Fruit fly (Drosophila melanogaster): ENCODE results near the gene yellow-k.

The yellow-k gene

DNA sequence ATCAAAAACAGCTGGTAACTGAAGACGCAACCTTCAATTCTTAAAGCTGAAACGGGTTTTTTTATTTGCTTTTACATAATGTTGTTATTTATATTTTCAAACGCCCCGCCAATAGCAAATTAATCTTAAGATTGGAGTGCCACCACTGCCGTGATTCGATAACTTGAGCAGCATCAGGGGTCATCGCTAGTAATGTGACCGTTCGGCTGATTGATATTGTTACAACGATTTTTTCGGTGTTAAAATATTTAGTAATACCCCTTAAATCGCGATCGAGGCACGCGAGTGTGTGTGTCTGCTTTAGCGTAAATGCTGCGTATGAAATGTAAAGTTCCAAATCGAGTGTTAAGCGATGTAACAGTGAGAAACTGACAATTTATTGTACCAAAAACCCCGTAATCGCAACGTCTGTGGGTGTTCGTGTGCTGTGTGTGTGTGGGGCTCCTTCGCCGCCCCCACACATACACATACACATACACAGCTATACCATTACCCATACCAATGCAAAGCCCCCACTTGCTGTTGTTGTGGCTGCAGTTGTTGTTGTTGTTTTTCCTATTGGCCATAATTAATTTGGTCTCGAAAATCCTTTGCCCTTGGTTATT is 45.5 kb downstream of the yellow-k start, which contains the start of gene dop (continued):
- TF ChIP-seq CG13287 (GFP tag; IDR thresholded peaks at IDR 0.05; ENCODE audit: partially characterized antibody): peak; percentile 73
- TF ChIP-seq CG2116 (GFP tag; optimal IDR thresholded peaks at IDR 0.05): peak; percentile 81
- peak; percentile 55; the same call in 1 of the 2 replicates for TF ChIP-seq ato (GFP tag; IDR thresholded peaks at IDR 0.05; ENCODE audit: partially characterized antibody)
- peak; percentile 89 for TF ChIP-seq Med (GFP tag)
- peak; percentile 29 for TF ChIP-seq Antp (GFP tag; optimal IDR thresholded peaks at IDR 0.05)
- TF ChIP-seq Mes4 (GFP tag; optimal IDR thresholded peaks at IDR 0.05): no peak
- TF ChIP-seq CG16813 (GFP tag; IDR thresholded peaks at IDR 0.05; ENCODE audit: partially characterized antibody): peak; percentile 66
- peak; percentile 61 for TF ChIP-seq gro (GFP tag; optimal IDR thresholded peaks at IDR 0.05)

DNA sequence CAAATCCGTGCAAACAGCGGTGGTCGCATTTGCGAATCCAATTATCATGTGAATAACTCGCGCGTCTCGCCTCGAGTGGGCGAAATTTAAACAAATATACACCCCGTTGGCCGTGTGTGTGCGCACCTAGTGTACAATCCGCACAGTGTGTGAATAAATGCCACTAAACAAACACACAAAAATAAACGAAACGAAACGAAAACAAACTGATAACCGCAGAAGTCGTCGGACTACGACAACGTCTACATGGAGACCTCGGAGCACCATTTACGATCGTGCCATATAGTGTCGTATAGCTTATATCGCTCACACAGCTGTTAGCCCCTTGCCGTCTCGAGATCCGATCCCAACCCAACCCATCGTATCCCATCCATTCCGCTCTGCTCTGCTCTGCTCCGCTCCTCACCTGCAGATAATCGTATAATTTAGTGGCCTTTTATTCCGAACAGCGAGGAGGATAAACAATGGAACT is 46.1 kb downstream of the yellow-k start:
- TF ChIP-seq CG7928 (GFP tag; optimal IDR thresholded peaks at IDR 0.05): peak; percentile 57
- TF ChIP-seq al (GFP tag; IDR thresholded peaks at IDR 0.05): no peak
- TF ChIP-seq sens-2 (GFP tag; IDR thresholded peaks at IDR 0.05): no peak
- TF ChIP-seq MBD-R2 (GFP tag; IDR thresholded peaks at IDR 0.05): peak; percentile 30; the same call in 1 of the 2 replicates
- no peak for TF ChIP-seq CG18764 (GFP tag; optimal IDR thresholded peaks at IDR 0.05)
- no peak for TF ChIP-seq ssp (GFP tag; IDR thresholded peaks at IDR 0.05)
- TF ChIP-seq psq (GFP tag; optimal IDR thresholded peaks at IDR 0.05): peak; percentile 37
- TF ChIP-seq Bteb2 (GFP tag; optimal IDR thresholded peaks at IDR 0.05): peak; percentile 8
- no peak for TF ChIP-seq knrl (GFP tag; IDR thresholded peaks at IDR 0.05; ENCODE audit: partially characterized antibody)
- peak; percentile 69 for TF ChIP-seq exex (tag; optimal IDR thresholded peaks at IDR 0.05)
- TF ChIP-seq kay (GFP tag; optimal IDR thresholded peaks at IDR 0.05): no peak
- no peak for TF ChIP-seq gsb-n (tag; optimal IDR thresholded peaks at IDR 0.05)
- TF ChIP-seq CG1529 (GFP tag; optimal IDR thresholded peaks at IDR 0.05): peak; percentile 71
- TF ChIP-seq CG14965 (GFP tag; optimal IDR thresholded peaks at IDR 0.05; ENCODE audit: borderline replicate concordance): no peak
- TF ChIP-seq lab (GFP tag; optimal IDR thresholded peaks at IDR 0.05): peak; percentile 89
- peak; percentile 31; the same call in 1 of the 2 replicates for TF ChIP-seq ara (GFP tag; IDR thresholded peaks at IDR 0.05)
- TF ChIP-seq Antp (GFP tag; optimal IDR thresholded peaks at IDR 0.05): no peak
- no peak for TF ChIP-seq az2 (GFP tag; optimal IDR thresholded peaks at IDR 0.05)
- TF ChIP-seq CG18011 (GFP tag; optimal IDR thresholded peaks at IDR 0.05): peak; percentile 48
- peak; percentile 22; the same call in 1 of the 2 replicates for TF ChIP-seq CG16779 (GFP tag; IDR thresholded peaks at IDR 0.05)
- TF ChIP-seq row (GFP tag; IDR thresholded peaks at IDR 0.05): no peak
- no peak for TF ChIP-seq Stat92E (GFP tag; optimal IDR thresholded peaks at IDR 0.05)
- TF ChIP-seq C15 (GFP tag; IDR thresholded peaks at IDR 0.05): no peak
- no peak for TF ChIP-seq Ada2b (GFP tag; IDR thresholded peaks at IDR 0.05)
- TF ChIP-seq dmrt11E (tag; optimal IDR thresholded peaks at IDR 0.05): peak; percentile 4
- TF ChIP-seq Doc3 (GFP tag; IDR thresholded peaks at IDR 0.05; ENCODE audit: partially characterized antibody): no peak
- no peak for TF ChIP-seq HLH4C (GFP tag; IDR thresholded peaks at IDR 0.05; ENCODE audit: partially characterized antibody)
- no peak for TF ChIP-seq Doc2 (GFP tag; IDR thresholded peaks at IDR 0.05)
- no peak for TF ChIP-seq gcm2 (GFP tag; optimal IDR thresholded peaks at IDR 0.05)
- peak; percentile 85 for TF ChIP-seq fd64A (GFP tag; optimal IDR thresholded peaks at IDR 0.05)
- no peak for TF ChIP-seq bbx (GFP tag; IDR thresholded peaks at IDR 0.05; ENCODE audit: partially characterized antibody)
- peak; percentile 74 for TF ChIP-seq CG15011 (GFP tag; optimal IDR thresholded peaks at IDR 0.05)
- TF ChIP-seq CG17385 (GFP tag; optimal IDR thresholded peaks at IDR 0.05): no peak
- peak; percentile 88 for TF ChIP-seq CG7987 (GFP tag; optimal IDR thresholded peaks at IDR 0.05)
- TF ChIP-seq CG30020 (tag; optimal IDR thresholded peaks at IDR 0.05): no peak
- TF ChIP-seq CG30431 (GFP tag; optimal IDR thresholded peaks at IDR 0.05): peak; percentile 36
- TF ChIP-seq Fer3 (tag; optimal IDR thresholded peaks at IDR 0.05): peak; percentile 73
- no peak for TF ChIP-seq CG2712 (tag; optimal IDR thresholded peaks at IDR 0.05)
- TF ChIP-seq mam (GFP tag; optimal IDR thresholded peaks at IDR 0.05): no peak
- TF ChIP-seq CG7556 (GFP tag; optimal IDR thresholded peaks at IDR 0.05): peak; percentile 68
- TF ChIP-seq B-H2 (GFP tag; optimal IDR thresholded peaks at IDR 0.05): peak; percentile 75

Data from whole organism, embryonic.